Worm (Caenorhabditis elegans) whole organism, L4 larva: Measurements from ENCODE around the gene sru-45.

Experiments
- F26F4.8 ChIP-seq: fragments of 200-800 bp; sonication (Bioruptor generic); conservative IDR thresholded peaks from 2 replicates; pipeline ENCODE4 v1.3.6; 2022; ENCODE audit warnings: missing genetic modification characterization, missing compliant biosample characterization
- T26A8.4 ChIP-seq: fragments of 200-800 bp; sonication (Bioruptor generic); IDR thresholded peaks from 2 replicates; pipeline ENCODE4 v1.3.6; 2022; ENCODE audit warnings: missing genetic modification characterization, missing compliant biosample characterization
- Y105C5A.15 ChIP-seq: fragments of 200-800 bp; sonication (Bioruptor generic); IDR thresholded peaks from 2 replicates; pipeline ENCODE4 v1.3.6; 2022; ENCODE audit warnings: missing genetic modification characterization, missing compliant biosample characterization
- Y48G9A.11 ChIP-seq: fragments of 200-800 bp; sonication (Bioruptor generic); IDR thresholded peaks from 2 replicates; pipeline ENCODE4 v1.3.6; 2022; ENCODE audit warnings: missing genetic modification reagents, missing genetic modification characterization, missing compliant biosample characterization
- Y75B8A.6 ChIP-seq: fragments of 200-800 bp; sonication (Bioruptor generic); IDR thresholded peaks from 2 replicates; pipeline ENCODE4 v1.3.6; 2022; ENCODE audit warnings: missing genetic modification reagents, missing genetic modification characterization, missing compliant biosample characterization
- ZK337.2 ChIP-seq: fragments of 200-800 bp; sonication (Bioruptor generic); IDR thresholded peaks from 2 replicates; pipeline ENCODE4 v1.3.6; 2022; ENCODE audit warnings: missing genetic modification reagents, missing genetic modification characterization, missing compliant biosample characterization
- ZK546.5 ChIP-seq, 2 experiments: sonication (generic microtip); optimal IDR thresholded peaks; 2 replicates each; lab custom pipeline; 2017; ENCODE audit warnings: missing biosample characterization in 2 of 2, missing genetic modification characterization in 2 of 2
- aly-2 ChIP-seq: sonication (generic microtip); optimal IDR thresholded peaks from 2 replicates; lab custom pipeline; 2018; ENCODE audit warnings: missing biosample characterization, missing genetic modification characterization
- ceh-62 ChIP-seq: sonication (generic microtip); optimal IDR thresholded peaks from 2 replicates; lab custom pipeline; 2017; ENCODE audit warnings: missing biosample characterization, missing genetic modification characterization
- ceh-82 ChIP-seq: sonication (generic microtip); optimal IDR thresholded peaks from 2 replicates; lab custom pipeline; 2017; ENCODE audit warnings: missing biosample characterization, missing genetic modification characterization
- cey-2 ChIP-seq: sonication (generic microtip); optimal IDR thresholded peaks from 3 replicates; lab custom pipeline; 2017; ENCODE audit warnings: missing genetic modification characterization, mild to moderate bottlenecking, missing compliant biosample characterization, antibody characterized with exemption, borderline replicate concordance; ENCODE audit not compliant: insufficient read depth
- ctbp-1 ChIP-seq: fragments of 200-800 bp; sonication (Bioruptor generic); IDR thresholded peaks from 2 replicates; pipeline ENCODE4 v1.3.6; 2022; ENCODE audit warnings: missing genetic modification reagents, missing genetic modification characterization, missing compliant biosample characterization
- daf-19 ChIP-seq: fragments of 200-800 bp; sonication (Bioruptor generic); conservative IDR thresholded peaks from 2 replicates; pipeline ENCODE4 v1.3.6; 2022; ENCODE audit warnings: missing genetic modification characterization, missing compliant biosample characterization
- daf-8 ChIP-seq: fragments of 200-800 bp; sonication (Bioruptor generic); IDR thresholded peaks from 2 replicates; pipeline ENCODE4 v1.3.6; 2022; ENCODE audit warnings: missing genetic modification characterization, missing compliant biosample characterization
- dmd-6 ChIP-seq: fragments of 200-800 bp; sonication (Bioruptor generic); IDR thresholded peaks from 2 replicates; pipeline ENCODE4 v1.3.6; 2022; ENCODE audit warnings: missing genetic modification reagents, missing genetic modification characterization, missing compliant biosample characterization
- dmd-9 ChIP-seq: fragments of 200-800 bp; sonication (Bioruptor generic); IDR thresholded peaks from 2 replicates; pipeline ENCODE4 v1.3.6; 2022; ENCODE audit warnings: missing genetic modification reagents, missing genetic modification characterization, missing compliant biosample characterization
- dve-1 ChIP-seq: sonication (generic microtip); optimal IDR thresholded peaks from 2 replicates; lab custom pipeline; 2017; ENCODE audit warnings: antibody characterized with exemption, mild to moderate bottlenecking, missing genetic modification characterization, missing compliant biosample characterization; ENCODE audit not compliant: insufficient read depth
- egl-27 ChIP-seq: sonication (generic microtip); optimal IDR thresholded peaks from 3 replicates; lab custom pipeline; 2017; ENCODE audit warnings: missing biosample characterization, missing genetic modification reagents, missing genetic modification characterization
- fkh-10 ChIP-seq: fragments of 150-350 bp; optimal IDR thresholded peaks from 2 replicates; lab custom pipeline; 2014; ENCODE audit warnings: missing biosample characterization, missing genetic modification reagents, missing genetic modification characterization
- gei-8 ChIP-seq: fragments of 200-800 bp; sonication (Bioruptor generic); optimal IDR thresholded peaks from 2 replicates; lab custom pipeline; 2018; ENCODE audit warnings: mild to moderate bottlenecking, missing genetic modification characterization, missing compliant biosample characterization
- hif-1 ChIP-seq, 2 experiments: sonication (generic microtip); optimal IDR thresholded peaks; 2 replicates each; lab custom pipeline; 2016 to 2017; ENCODE audit warnings: missing compliant biosample characterization in 2 of 2, missing genetic modification characterization in 2 of 2, missing genetic modification reagents in 2 of 2, missing genotype in 2 of 2, mild to moderate bottlenecking in 1 of 2
- hlh-30 ChIP-seq: sonication (generic microtip); optimal IDR thresholded peaks from 2 replicates; lab custom pipeline; 2017; ENCODE audit warnings: antibody characterized with exemption, mild to moderate bottlenecking, missing genetic modification characterization, missing compliant biosample characterization; ENCODE audit not compliant: insufficient read depth
- lim-7 ChIP-seq: fragments of 200-800 bp; sonication (Bioruptor generic); IDR thresholded peaks from 2 replicates; pipeline ENCODE4 v1.3.6; 2022; ENCODE audit warnings: missing genetic modification characterization, missing compliant biosample characterization
- lin-1 ChIP-seq: fragments of 200-800 bp; sonication (Bioruptor generic); IDR thresholded peaks from 2 replicates; pipeline ENCODE4 v1.3.6; 2022; ENCODE audit warnings: missing genetic modification reagents, missing genetic modification characterization, missing compliant biosample characterization
- lin-13 ChIP-seq: fragments of 150-350 bp; optimal IDR thresholded peaks from 2 replicates; lab custom pipeline; 2014; ENCODE audit warnings: missing biosample characterization, missing genetic modification reagents, missing genetic modification characterization
- lin-29 ChIP-seq: fragments of 200-800 bp; sonication (Bioruptor generic); IDR thresholded peaks from 2 replicates; pipeline ENCODE4 v1.3.6; 2022; ENCODE audit warnings: missing genetic modification reagents, missing genetic modification characterization, missing compliant biosample characterization
- lin-38 ChIP-seq: fragments of 200-800 bp; sonication (Bioruptor generic); IDR thresholded peaks from 2 replicates; pipeline ENCODE4 v1.3.6; 2022; ENCODE audit warnings: missing genetic modification reagents, missing genetic modification characterization, missing compliant biosample characterization
- lin-39 ChIP-seq: fragments of 150-350 bp; optimal IDR thresholded peaks from 2 replicates; lab custom pipeline; 2014; ENCODE audit warnings: missing biosample characterization, missing genetic modification reagents, missing genetic modification characterization
- madf-5 ChIP-seq, 2 experiments: fragments of 200-800 bp; sonication (Bioruptor generic); IDR thresholded peaks; 2 replicates each; pipeline ENCODE4 v1.3.6; 2022; ENCODE audit warnings: missing compliant biosample characterization in 2 of 2, missing genetic modification characterization in 2 of 2
- mdt-29 ChIP-seq: fragments of 200-800 bp; sonication (Bioruptor generic); IDR thresholded peaks from 2 replicates; pipeline ENCODE4 v1.3.6; 2022; ENCODE audit warnings: missing genetic modification reagents, missing genetic modification characterization, missing compliant biosample characterization
- mep-1 ChIP-seq: fragments of 150-350 bp; sonication (generic microtip); optimal IDR thresholded peaks from 3 replicates; lab custom pipeline; 2014; ENCODE audit warnings: missing biosample characterization, missing genetic modification characterization
- mxl-2 ChIP-seq: fragments of 200-800 bp; sonication (Bioruptor generic); conservative IDR thresholded peaks from 2 replicates; pipeline ENCODE4 v1.3.6; 2022; ENCODE audit warnings: missing genetic modification reagents, missing genetic modification characterization, missing compliant biosample characterization
- nhr-10 ChIP-seq: fragments of 150-350 bp; optimal IDR thresholded peaks from 2 replicates; lab custom pipeline; 2014; ENCODE audit warnings: missing biosample characterization, missing genetic modification characterization
- nhr-28 ChIP-seq: fragments of 150-350 bp; optimal IDR thresholded peaks from 2 replicates; lab custom pipeline; 2014; ENCODE audit warnings: missing biosample characterization, missing genetic modification characterization
- nhr-48 ChIP-seq: sonication (generic microtip); optimal IDR thresholded peaks from 2 replicates; lab custom pipeline; 2016; ENCODE audit warnings: mild to moderate bottlenecking, missing genetic modification characterization, missing compliant biosample characterization
- nhr-6 ChIP-seq: fragments of 150-350 bp; optimal IDR thresholded peaks from 2 replicates; lab custom pipeline; 2014; ENCODE audit warnings: missing biosample characterization, missing genetic modification characterization
- nhr-77 ChIP-seq: fragments of 150-350 bp; optimal IDR thresholded peaks from 2 replicates; lab custom pipeline; 2014; ENCODE audit warnings: missing biosample characterization, missing genetic modification characterization
- php-3 ChIP-seq: fragments of 200-800 bp; sonication (Bioruptor generic); IDR thresholded peaks from 2 replicates; pipeline ENCODE4 v1.3.6; 2022; ENCODE audit warnings: missing genetic modification reagents, missing genetic modification characterization, missing compliant biosample characterization
- pqm-1 ChIP-seq: sonication (generic microtip); optimal IDR thresholded peaks from 2 replicates; lab custom pipeline; 2017; ENCODE audit warnings: missing biosample characterization, missing genetic modification characterization
- saeg-2 ChIP-seq: fragments of 200-800 bp; sonication (Bioruptor generic); IDR thresholded peaks from 2 replicates; pipeline ENCODE4 v1.3.6; 2022; ENCODE audit warnings: missing genetic modification reagents, missing genetic modification characterization, missing compliant biosample characterization
- sdz-12 ChIP-seq: fragments of 200-800 bp; sonication (Bioruptor generic); optimal IDR thresholded peaks from 2 replicates; lab custom pipeline; 2018; ENCODE audit warnings: mild to moderate bottlenecking, missing genetic modification characterization, missing compliant biosample characterization
- set-16 ChIP-seq: fragments of 200-800 bp; sonication (Bioruptor generic); IDR thresholded peaks from 2 replicates; pipeline ENCODE4 v1.3.6; 2022; ENCODE audit warnings: missing genetic modification reagents, missing genetic modification characterization, missing compliant biosample characterization
- skn-1 ChIP-seq: fragments of 150-350 bp; optimal IDR thresholded peaks from 2 replicates; lab custom pipeline; 2014; ENCODE audit warnings: missing biosample characterization, missing genetic modification characterization
- snpc-1.2 ChIP-seq: fragments of 200-800 bp; sonication (Bioruptor generic); IDR thresholded peaks from 2 replicates; pipeline ENCODE4 v1.3.6; 2022; ENCODE audit warnings: missing genetic modification reagents, missing genetic modification characterization, missing compliant biosample characterization
- tag-97 ChIP-seq: fragments of 200-800 bp; sonication (Bioruptor generic); IDR thresholded peaks from 2 replicates; pipeline ENCODE4 v1.3.6; 2022; ENCODE audit warnings: missing genetic modification characterization, missing compliant biosample characterization
- unc-62 ChIP-seq, 3 experiments: fragments of 150-350 bp in 1 of 3; sonication (generic microtip); optimal IDR thresholded peaks in 2 of 3; peaks in 1 of 3; 1 replicate in 1 of 3; 2 replicates in 2 of 3; lab custom pipeline; 2014 to 2017; ENCODE audit warnings: missing biosample characterization in 3 of 3, missing genetic modification characterization in 3 of 3, missing genetic modification reagents in 3 of 3, missing genotype in 1 of 3
- vab-7 ChIP-seq: fragments of 200-800 bp; sonication (Bioruptor generic); IDR thresholded peaks from 2 replicates; pipeline ENCODE4 v1.3.6; 2022; ENCODE audit warnings: missing genetic modification reagents, missing genetic modification characterization, missing compliant biosample characterization
- zag-1 ChIP-seq: fragments of 150-350 bp; optimal IDR thresholded peaks from 2 replicates; lab custom pipeline; 2014; ENCODE audit warnings: missing biosample characterization, missing genetic modification characterization
- zfp-2 ChIP-seq: sonication (generic microtip); optimal IDR thresholded peaks from 2 replicates; lab custom pipeline; 2016; ENCODE audit warnings: mild to moderate bottlenecking, missing genetic modification characterization, missing compliant biosample characterization
- ztf-11 ChIP-seq: fragments of 150-350 bp; optimal IDR thresholded peaks from 2 replicates; lab custom pipeline; 2014; ENCODE audit warnings: missing biosample characterization, missing genetic modification characterization

Gene sru-45

ce11 chrV:16595140-16595791 is 29.5 kb downstream of the sru-45 start, which contains the start of gene cpl-1:
cpl-1 (minus strand) TSS chrV:16595346.
- TF ChIP-seq aly-2 (tag; lab: Kevin White, UChicago) (no peak), ztf-11 (no peak), egl-27 (no peak), snpc-1.2 (GFP tag; lab: Robert Waterston, UW) (no peak), nhr-77 (tag; lab: Kevin White, UChicago) (no peak), gei-8 (GFP tag; lab: Kevin White, UChicago) (no peak), Y75B8A.6 (no peak), lim-7 (GFP tag; lab: Robert Waterston, UW) (no peak), ctbp-1 (no peak), set-16 (GFP tag; lab: Robert Waterston, UW) (no peak), ceh-82 (tag; lab: Kevin White, UChicago) (no peak), nhr-10 (tag; lab: Kevin White, UChicago) (no peak), ZK337.2 (GFP tag; lab: Robert Waterston, UW) (no peak), Y105C5A.15 (no peak), madf-5 (GFP tag; IDR thresholded peaks at IDR 0.05; lab: Robert Waterston, UW) (no peak), nhr-48 (tag; lab: Kevin White, UChicago) (peak; percentile 47), fkh-10 (GFP tag; lab: Kevin White, UChicago) (no peak), lin-38 (GFP tag; lab: Robert Waterston, UW) (no peak), nhr-28 (tag; lab: Kevin White, UChicago) (peak; percentile 63), lin-39 (tag; lab: Kevin White, UChicago) (no peak), zag-1 (tag; lab: Kevin White, UChicago) (no peak), hif-1 (tag; optimal IDR thresholded peaks at IDR 0.05; lab: Kevin White, UChicago) (no peak), unc-62 (GFP tag; optimal IDR thresholded peaks at IDR 0.05 in 1 of 2; lab: Kevin White, UChicago) (peak in 1 of 2 experiments; percentile 73), unc-62 (tag; optimal IDR thresholded peaks at IDR 0.05; lab: Kevin White, UChicago) (no peak), T26A8.4 (GFP tag; lab: Robert Waterston, UW) (no peak; the same call in none of the 2 replicates), cey-2 (tag; lab: Kevin White, UChicago) (no peak), lin-1 (GFP tag; lab: Robert Waterston, UW) (peak; percentile 40; the same call in 1 of the 2 replicates), lin-29 (GFP tag; lab: Robert Waterston, UW) (no peak), hlh-30 (peak; percentile 59), Y48G9A.11 (GFP tag; lab: Robert Waterston, UW) (no peak), dmd-9 (GFP tag; lab: Robert Waterston, UW) (no peak), sdz-12 (no peak), skn-1 (no peak), zfp-2 (tag; lab: Kevin White, UChicago) (no peak), php-3 (GFP tag; lab: Robert Waterston, UW) (peak; percentile 58; the same call in 1 of the 2 replicates), dmd-6 (GFP tag; lab: Robert Waterston, UW) (peak; percentile 73), daf-8 (GFP tag; lab: Robert Waterston, UW) (no peak), ceh-62 (tag; lab: Kevin White, UChicago) (no peak), ZK546.5 (tag; optimal IDR thresholded peaks at IDR 0.05; lab: Kevin White, UChicago) (no peak), tag-97 (GFP tag; lab: Robert Waterston, UW) (no peak), saeg-2 (no peak), nhr-6 (no peak), daf-19 (GFP tag; lab: Robert Waterston, UW) (peak; percentile 48; the same call in 1 of the 2 replicates), F26F4.8 (GFP tag; lab: Robert Waterston, UW) (no peak), mxl-2 (GFP tag; lab: Robert Waterston, UW) (no peak), pqm-1 (tag; lab: Kevin White, UChicago) (peak; percentile 9), dve-1 (tag; lab: Kevin White, UChicago) (peak; percentile 84), lin-13 (no peak), mdt-29 (GFP tag; lab: Robert Waterston, UW) (no peak), vab-7 (GFP tag; lab: Robert Waterston, UW) (no peak), mep-1 (tag; lab: Kevin White, UChicago) (no peak)
